Comparison of ENCODE assay signal across 2 worm cellular contexts in the genomic region with DNA sequence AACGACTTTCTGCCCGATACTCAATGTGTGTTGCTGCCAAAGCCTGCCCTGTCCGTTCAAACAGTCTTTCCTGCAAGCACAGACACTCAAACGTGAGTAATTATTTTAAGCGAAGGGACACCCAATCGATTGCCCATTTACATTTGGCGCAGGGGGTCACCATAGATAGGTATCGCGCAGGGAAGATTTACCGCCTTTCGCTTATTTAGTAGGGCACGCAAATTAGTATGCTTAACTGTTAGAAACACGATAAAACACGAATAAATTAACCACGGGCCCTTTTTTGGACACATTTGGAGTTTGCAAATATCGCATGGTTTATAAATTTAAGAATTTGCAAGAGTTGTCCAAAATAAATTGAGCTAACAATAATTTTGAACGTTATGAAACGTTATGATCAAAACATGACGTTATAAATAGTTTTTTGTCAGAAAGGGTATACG.
TF ChIP-seq lines count a peak whose summit lies in the region.

No protein-coding gene starts in this region.

TF ChIP-seq in whole organism, L4 larva, 104 proteins besides CTCF, POLR2A, EP300 and RAD21 (continued from another document):
- TF ChIP-seq spr-3 (GFP tag; optimal IDR thresholded peaks at IDR 0.05; lab: Kevin White, UChicago): peak; percentile 99
- peak; percentile 92 for TF ChIP-seq F44E2.7 (GFP tag; IDR thresholded peaks at IDR 0.05; lab: Robert Waterston, UW)
- TF ChIP-seq lin-13 (GFP tag; optimal IDR thresholded peaks at IDR 0.05; lab: Kevin White, UChicago): peak; percentile 98
- peak; percentile 53; the same call in 1 of the 2 replicates for TF ChIP-seq lim-7 (GFP tag; IDR thresholded peaks at IDR 0.05; lab: Robert Waterston, UW)
- peak; percentile 65 to 98; a peak in 3 of 4 replicates for TF ChIP-seq madf-5 (GFP tag; IDR thresholded peaks at IDR 0.05; lab: Robert Waterston, UW)
- peak; percentile 95 for TF ChIP-seq lir-3 (tag; optimal IDR thresholded peaks at IDR 0.05; lab: Kevin White, UChicago)
- peak; percentile 98 for TF ChIP-seq php-3 (GFP tag; IDR thresholded peaks at IDR 0.05; lab: Robert Waterston, UW)
- peak; percentile 100 for TF ChIP-seq T26A8.4 (GFP tag; IDR thresholded peaks at IDR 0.05; lab: Robert Waterston, UW)
- peak; percentile 19 for TF ChIP-seq F49E8.2 (tag; optimal IDR thresholded peaks at IDR 0.05; lab: Kevin White, UChicago; ENCODE audit: borderline replicate concordance)
- peak; percentile 99 for TF ChIP-seq nhr-6 (tag; optimal IDR thresholded peaks at IDR 0.05; lab: Kevin White, UChicago)
- peak; percentile 98 for TF ChIP-seq vab-7 (GFP tag; IDR thresholded peaks at IDR 0.05; lab: Robert Waterston, UW)
- peak; percentile 99 for TF ChIP-seq nhr-48 (tag; optimal IDR thresholded peaks at IDR 0.05; lab: Kevin White, UChicago)
- peak; percentile 100 for TF ChIP-seq hmg-1.1 (GFP tag; IDR thresholded peaks at IDR 0.05; lab: Robert Waterston, UW)
- TF ChIP-seq ztf-7 (tag; optimal IDR thresholded peaks at IDR 0.05; lab: Kevin White, UChicago): peak; percentile 94
- TF ChIP-seq nhr-41 (GFP tag; IDR thresholded peaks at IDR 0.05; lab: Robert Waterston, UW): peak; percentile 91
- TF ChIP-seq dpl-1 (GFP tag; optimal IDR thresholded peaks at IDR 0.05; lab: Kevin White, UChicago): peak; percentile 74
- peak; percentile 95 for TF ChIP-seq fos-1 (tag; optimal IDR thresholded peaks at IDR 0.05; lab: Kevin White, UChicago)
- TF ChIP-seq spr-1 (tag; optimal IDR thresholded peaks at IDR 0.05; lab: Kevin White, UChicago): peak; percentile 98
- TF ChIP-seq zfp-2 (tag; optimal IDR thresholded peaks at IDR 0.05; lab: Kevin White, UChicago): peak; percentile 91
- TF ChIP-seq saeg-2 (GFP tag; IDR thresholded peaks at IDR 0.05; lab: Robert Waterston, UW): peak; percentile 99
- peak; percentile 94 for TF ChIP-seq lin-1 (GFP tag; IDR thresholded peaks at IDR 0.05; lab: Robert Waterston, UW)
- TF ChIP-seq dve-1 (tag; optimal IDR thresholded peaks at IDR 0.05; lab: Kevin White, UChicago; ENCODE audit: insufficient read depth): peak; percentile 100
- TF ChIP-seq mdt-29 (GFP tag; IDR thresholded peaks at IDR 0.05; lab: Robert Waterston, UW): peak; percentile 96
- peak; percentile 91 for TF ChIP-seq ceh-32 (tag; optimal IDR thresholded peaks at IDR 0.05; lab: Kevin White, UChicago; ENCODE audit: poor library complexity)
- peak; percentile 96 for TF ChIP-seq Y5F2A.4 (GFP tag; optimal IDR thresholded peaks at IDR 0.05; lab: Kevin White, UChicago)
- TF ChIP-seq ceh-44 (GFP tag; IDR thresholded peaks at IDR 0.05; lab: Robert Waterston, UW): peak; percentile 45; the same call in 1 of the 2 replicates
- peak; percentile 90 for TF ChIP-seq Y75B8A.6 (GFP tag; IDR thresholded peaks at IDR 0.05; lab: Robert Waterston, UW)
- peak; percentile 96 for TF ChIP-seq ztf-11 (tag; optimal IDR thresholded peaks at IDR 0.05; lab: Kevin White, UChicago)
- TF ChIP-seq F26F4.8 (GFP tag; conservative IDR thresholded peaks at IDR 0.05; lab: Robert Waterston, UW): no peak
- peak; percentile 98 for TF ChIP-seq hlh-11 (tag; optimal IDR thresholded peaks at IDR 0.05; lab: Kevin White, UChicago)
- TF ChIP-seq D1046.2 (GFP tag; IDR thresholded peaks at IDR 0.05; lab: Robert Waterston, UW): peak; percentile 95
- no peak for TF ChIP-seq unc-39 (tag; optimal IDR thresholded peaks at IDR 0.05; lab: Kevin White, UChicago)
- TF ChIP-seq F10B5.3 (tag; optimal IDR thresholded peaks at IDR 0.05; lab: Kevin White, UChicago): peak; percentile 97
- TF ChIP-seq daf-12 (tag; optimal IDR thresholded peaks at IDR 0.05; lab: Kevin White, UChicago): peak; percentile 28
- peak; percentile 98 for TF ChIP-seq tra-1 (GFP tag; IDR thresholded peaks at IDR 0.05; lab: Robert Waterston, UW)
- TF ChIP-seq mxl-2 (GFP tag; conservative IDR thresholded peaks at IDR 0.05; lab: Robert Waterston, UW): peak; percentile 91
- TF ChIP-seq rbr-2 (tag; optimal IDR thresholded peaks at IDR 0.05; lab: Kevin White, UChicago): peak; percentile 99
- TF ChIP-seq hlh-30 (tag; optimal IDR thresholded peaks at IDR 0.05; lab: Kevin White, UChicago; ENCODE audit: insufficient read depth): peak; percentile 95
- TF ChIP-seq pqm-1 (tag; optimal IDR thresholded peaks at IDR 0.05; lab: Kevin White, UChicago): peak; percentile 46
- peak; percentile 89 for TF ChIP-seq lin-38 (GFP tag; IDR thresholded peaks at IDR 0.05; lab: Robert Waterston, UW)
- TF ChIP-seq arid-1 (GFP tag; conservative IDR thresholded peaks at IDR 0.05; lab: Robert Waterston, UW): peak; percentile 96
- peak; percentile 100 for TF ChIP-seq mep-1 (tag; optimal IDR thresholded peaks at IDR 0.05; lab: Kevin White, UChicago)
- TF ChIP-seq nhr-77 (tag; optimal IDR thresholded peaks at IDR 0.05; lab: Kevin White, UChicago): peak; percentile 100
- TF ChIP-seq lin-39 (tag; optimal IDR thresholded peaks at IDR 0.05; lab: Kevin White, UChicago): peak; percentile 84
- TF ChIP-seq duxl-1 (tag; optimal IDR thresholded peaks at IDR 0.05; lab: Kevin White, UChicago; ENCODE audit: poor library complexity): peak; percentile 99
- peak; percentile 99 for TF ChIP-seq nhr-42 (GFP tag; IDR thresholded peaks at IDR 0.05; lab: Robert Waterston, UW)
- TF ChIP-seq lin-29 (GFP tag; IDR thresholded peaks at IDR 0.05; lab: Robert Waterston, UW): peak; percentile 97
- TF ChIP-seq ctbp-1 (GFP tag; IDR thresholded peaks at IDR 0.05; lab: Robert Waterston, UW): peak; percentile 99
- TF ChIP-seq nhr-28 (tag; optimal IDR thresholded peaks at IDR 0.05; lab: Kevin White, UChicago): peak; percentile 89
- peak; percentile 100 for TF ChIP-seq fkh-10 (GFP tag; optimal IDR thresholded peaks at IDR 0.05; lab: Kevin White, UChicago)
- TF ChIP-seq nhr-11 (tag; optimal IDR thresholded peaks at IDR 0.05; lab: Kevin White, UChicago): peak; percentile 99
- peak; percentile 77 for TF ChIP-seq attf-4 (tag; optimal IDR thresholded peaks at IDR 0.05; lab: Kevin White, UChicago)
- peak; percentile 100 for TF ChIP-seq egl-43 (GFP tag; IDR thresholded peaks at IDR 0.05; lab: Robert Waterston, UW)

TF ChIP-seq in whole organism, late embryonic, 69 proteins besides CTCF, POLR2A, EP300 and RAD21 (continued from another document):
- TF ChIP-seq tbx-7 (tag; optimal IDR thresholded peaks at IDR 0.05; lab: Kevin White, UChicago): peak; percentile 70
- TF ChIP-seq rnt-1 (tag; optimal IDR thresholded peaks at IDR 0.05; lab: Kevin White, UChicago): peak; percentile 96
- TF ChIP-seq pha-4 (tag; optimal IDR thresholded peaks at IDR 0.05; lab: Kevin White, UChicago): no peak
- TF ChIP-seq C38D4.7 (GFP tag; optimal IDR thresholded peaks at IDR 0.05; lab: Kevin White, UChicago): peak; percentile 21
- peak; percentile 96 for TF ChIP-seq tbx-2 (tag; optimal IDR thresholded peaks at IDR 0.05; lab: Kevin White, UChicago)
- peak; percentile 74 for TF ChIP-seq nhr-11 (tag; optimal IDR thresholded peaks at IDR 0.05; lab: Kevin White, UChicago)
- peak; percentile 93 for TF ChIP-seq pax-1 (tag; optimal IDR thresholded peaks at IDR 0.05; lab: Kevin White, UChicago)
- peak; percentile 64 for TF ChIP-seq hlh-8 (tag; optimal IDR thresholded peaks at IDR 0.05; lab: Kevin White, UChicago)
- TF ChIP-seq pros-1 (tag; optimal IDR thresholded peaks at IDR 0.05; lab: Kevin White, UChicago): peak; percentile 91
- peak; percentile 63; the same call in 1 of the 2 replicates for TF ChIP-seq ceh-45 (GFP tag; IDR thresholded peaks at IDR 0.05; lab: Robert Waterston, UW)
- peak; percentile 75 for TF ChIP-seq pat-9 (tag; optimal IDR thresholded peaks at IDR 0.05; lab: Kevin White, UChicago)
